Worm (Caenorhabditis elegans): ENCODE results near the gene K08C7.7.

K08C7.7 gene

ce11 chrIV:10705176-10705575 lies 40.9 kb downstream of the K08C7.7 start, which contains the start of gene R102.10:
Gene R102.10, plus strand, starts transcription at chrIV:10705476.
- TF ChIP-seq dao-5 (tag; optimal IDR thresholded peaks at IDR 0.05) (no peak), him-1 (tag; optimal IDR thresholded peaks at IDR 0.05) (no peak), W03F9.2 (tag; optimal IDR thresholded peaks at IDR 0.05) (no peak)

- TF ChIP-seq W03F9.2 (tag; optimal IDR thresholded peaks at IDR 0.05): no peak
- TF ChIP-seq dao-5 (tag; optimal IDR thresholded peaks at IDR 0.05): no peak
- TF ChIP-seq him-1 (tag; optimal IDR thresholded peaks at IDR 0.05): no peak
These were observed 41.9 kb downstream of the K08C7.7 start, which contains the start of gene R102.6 for ce11 chrIV:10706090-10706489. Gene R102.6, minus strand, starts transcription at chrIV:10706190.

ce11 chrIV:10711729-10712128 lies 47.5 kb downstream of the K08C7.7 start, which contains the start of gene glb-21:
Gene glb-21, minus strand, starts transcription at chrIV:10711794.
- TF ChIP-seq W03F9.2 (tag; optimal IDR thresholded peaks at IDR 0.05) (no peak), him-1 (tag; optimal IDR thresholded peaks at IDR 0.05) (no peak), dao-5 (tag; optimal IDR thresholded peaks at IDR 0.05) (no peak)

DNA sequence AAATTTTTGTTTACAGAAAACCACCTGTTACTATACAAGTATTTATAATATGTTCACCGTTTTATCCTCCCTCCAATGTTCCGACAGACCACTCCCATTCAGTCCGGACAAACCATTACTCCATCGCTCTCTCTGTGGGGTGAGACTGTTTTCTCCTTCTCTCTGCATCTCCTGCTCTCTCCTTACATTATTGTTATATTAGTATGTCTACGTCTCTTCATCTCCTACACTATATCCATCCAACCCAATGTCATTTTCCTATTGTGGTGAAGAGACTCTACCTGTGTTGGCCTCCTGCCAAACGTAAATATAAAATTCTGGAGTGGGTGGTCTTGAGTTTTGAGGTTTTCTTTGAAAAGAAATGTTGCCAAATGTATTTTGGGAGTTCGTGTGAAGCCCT lies 50.4 kb downstream of the K08C7.7 start:
- TF ChIP-seq W03F9.2 (tag; optimal IDR thresholded peaks at IDR 0.05): no peak
- TF ChIP-seq him-1 (tag; optimal IDR thresholded peaks at IDR 0.05): no peak
- TF ChIP-seq dao-5 (tag; optimal IDR thresholded peaks at IDR 0.05): no peak

All from whole organism, L4/young adult.